Worm (Caenorhabditis elegans): Measurements from ENCODE around the gene trmt-10C.2.

The trmt-10C.2 gene

ce11 chrIII:6345968-6346498, at the start of gene trmt-10C.2, which contains the start of gene C56G2.22:
trmt-10C.2 (plus strand) TSS chrIII:6346281.
C56G2.22 (plus strand) TSS chrIII:6346448.
- TF ChIP-seq elt-2 (tag; optimal IDR thresholded peaks at IDR 0.05) (peak; percentile 32), pha-4 (tag; optimal IDR thresholded peaks at IDR 0.05) (peak; percentile 74), nhr-67 (tag; optimal IDR thresholded peaks at IDR 0.05) (no peak)

ce11 chrIII:6297599-6297998, 48.5 kb upstream of the trmt-10C.2 start:
- TF ChIP-seq elt-1 (tag; optimal IDR thresholded peaks at IDR 0.05) (no peak), ama-1 (optimal IDR thresholded peaks at IDR 0.05) (no peak), tbx-2 (tag; optimal IDR thresholded peaks at IDR 0.05) (no peak), pqm-1 (tag; optimal IDR thresholded peaks at IDR 0.05) (no peak), skn-1 (tag; optimal IDR thresholded peaks at IDR 0.05) (no peak), lin-39 (tag; optimal IDR thresholded peaks at IDR 0.05) (no peak), ceh-9 (tag; optimal IDR thresholded peaks at IDR 0.05) (no peak), nhr-11 (tag; optimal IDR thresholded peaks at IDR 0.05) (no peak), lsy-12 (tag; optimal IDR thresholded peaks at IDR 0.05) (no peak), fkh-2 (tag; optimal IDR thresholded peaks at IDR 0.05) (no peak), ceh-82 (tag; optimal IDR thresholded peaks at IDR 0.05) (no peak), ztf-4 (tag; optimal IDR thresholded peaks at IDR 0.05) (no peak), nhr-28 (tag; optimal IDR thresholded peaks at IDR 0.05) (no peak), nhr-237 (tag; optimal IDR thresholded peaks at IDR 0.05) (no peak)

ce11 chrIII:6298131-6298530, 48.0 kb upstream of the trmt-10C.2 start, which contains the start of gene F47D12.3:
F47D12.3 (plus strand) TSS chrIII:6298461.
- TF ChIP-seq ceh-82 (tag; optimal IDR thresholded peaks at IDR 0.05) = no peak
- peak; percentile 27 for TF ChIP-seq lin-39 (tag; optimal IDR thresholded peaks at IDR 0.05)
- TF ChIP-seq jun-1 (tag; optimal IDR thresholded peaks at IDR 0.05) = no peak

- TF ChIP-seq ama-1 (optimal IDR thresholded peaks at IDR 0.05) (peak; percentile 74), ztf-11 (tag; optimal IDR thresholded peaks at IDR 0.05) (no peak)
Observed at ce11 chrIII:6300297-6300696, 45.8 kb upstream of the trmt-10C.2 start.

- TF ChIP-seq nfya-1 (tag; optimal IDR thresholded peaks at IDR 0.05; ENCODE audit: insufficient read depth) = peak; percentile 53
Observed at ce11 chrIII:6301685-6302084, 44.4 kb upstream of the trmt-10C.2 start.

- peak; percentile 76 for TF ChIP-seq hmg-11 (tag; optimal IDR thresholded peaks at IDR 0.05)
- no peak for TF ChIP-seq R02D3.7 (tag; optimal IDR thresholded peaks at IDR 0.05)
- TF ChIP-seq nhr-28 (tag; optimal IDR thresholded peaks at IDR 0.05) = no peak
- peak; percentile 69 for TF ChIP-seq ama-1 (optimal IDR thresholded peaks at IDR 0.05)
- peak; percentile 13 for TF ChIP-seq pqm-1 (tag; optimal IDR thresholded peaks at IDR 0.05)
- TF ChIP-seq nhr-43 (tag; optimal IDR thresholded peaks at IDR 0.05; ENCODE audit: poor library complexity, severe bottlenecking) = peak; percentile 56
- TF ChIP-seq nfya-1 (tag; optimal IDR thresholded peaks at IDR 0.05; ENCODE audit: insufficient read depth) = peak; percentile 84
- no peak for TF ChIP-seq nhr-11 (tag; optimal IDR thresholded peaks at IDR 0.05)
- TF ChIP-seq skn-1 (tag; optimal IDR thresholded peaks at IDR 0.05) = peak; percentile 20
- no peak for TF ChIP-seq fkh-2 (tag; optimal IDR thresholded peaks at IDR 0.05)
- peak; percentile 77 for TF ChIP-seq lin-15B (tag; optimal IDR thresholded peaks at IDR 0.05)
- TF ChIP-seq jun-1 (tag; optimal IDR thresholded peaks at IDR 0.05) = peak; percentile 78
- peak; percentile 73 for TF ChIP-seq lsy-12 (tag; optimal IDR thresholded peaks at IDR 0.05)
- TF ChIP-seq egl-5 (tag; optimal IDR thresholded peaks at IDR 0.05) = peak; percentile 46
- TF ChIP-seq nhr-23 (tag; optimal IDR thresholded peaks at IDR 0.05) = peak; percentile 90
- TF ChIP-seq elt-2 (tag; optimal IDR thresholded peaks at IDR 0.05) = peak; percentile 92
- TF ChIP-seq elt-1 (tag; optimal IDR thresholded peaks at IDR 0.05) = peak; percentile 42
- TF ChIP-seq lin-39 (tag; optimal IDR thresholded peaks at IDR 0.05) = peak; percentile 68
- peak in 1 of 3 experiments; percentile 28 for TF ChIP-seq elt-3 (tag; optimal IDR thresholded peaks at IDR 0.05)
- TF ChIP-seq nhr-25 (tag; optimal IDR thresholded peaks at IDR 0.05) = peak; percentile 91
- peak; percentile 30 for TF ChIP-seq snpc-4 (tag; optimal IDR thresholded peaks at IDR 0.05)
- peak; percentile 16 for TF ChIP-seq ceh-28 (tag; optimal IDR thresholded peaks at IDR 0.05)
- peak; percentile 43 for TF ChIP-seq mdl-1 (tag; optimal IDR thresholded peaks at IDR 0.05)
- no peak for TF ChIP-seq unc-62 (GFP tag; optimal IDR thresholded peaks at IDR 0.05)
- TF ChIP-seq pha-4 (tag; optimal IDR thresholded peaks at IDR 0.05) = peak; percentile 55
- no peak for TF ChIP-seq nhr-12 (tag; optimal IDR thresholded peaks at IDR 0.05)
Observed at ce11 chrIII:6303114-6303647, 42.9 kb upstream of the trmt-10C.2 start, which contains the start of gene F47D12.9. F47D12.9 (minus strand) TSS chrIII:6303380.
